Fruit fly (Drosophila melanogaster) whole organism, pupa: ENCODE results near the gene CG13724.

Experiments
- CG10348 ChIP-seq: fragments of 200-800 bp; sonication (Bioruptor generic); IDR thresholded peaks from 2 replicates; pipeline ENCODE4 v1.3.6; 2022; ENCODE audit warnings: missing biosample characterization, missing genetic modification characterization
- CG12605 ChIP-seq: fragments of 200-800 bp; sonication (Bioruptor generic); IDR thresholded peaks from 2 replicates; pipeline ENCODE4 v1.3.6; 2022; ENCODE audit warnings: missing biosample characterization, missing genetic modification characterization
- CG13204 ChIP-seq: fragments of 200-800 bp; sonication (Bioruptor generic); optimal IDR thresholded peaks from 2 replicates; lab custom pipeline; 2018; ENCODE audit warnings: missing biosample characterization, mild to moderate bottlenecking, missing genetic modification characterization, moderate library complexity
- CG14655 ChIP-seq: fragments of 200-800 bp; sonication (Bioruptor generic); optimal IDR thresholded peaks from 3 replicates; lab custom pipeline; 2017; ENCODE audit warnings: mild to moderate bottlenecking, missing biosample characterization, missing genetic modification reagents, missing genetic modification characterization
- CG17806 ChIP-seq: fragments of 200-800 bp; sonication (Bioruptor generic); optimal IDR thresholded peaks from 2 replicates; lab custom pipeline; 2018; ENCODE audit warnings: missing biosample characterization, mild to moderate bottlenecking, missing genetic modification characterization, moderate library complexity
- CG32121 ChIP-seq: fragments of 200-800 bp; sonication (Bioruptor generic); IDR thresholded peaks from 2 replicates; pipeline ENCODE4 v1.3.6; 2022; ENCODE audit warnings: missing biosample characterization, missing genetic modification characterization
- CG4496 ChIP-seq: fragments of 200-800 bp; sonication (Bioruptor generic); IDR thresholded peaks from 3 replicates; pipeline ENCODE4 v1.3.6; 2022; ENCODE audit warnings: missing biosample characterization, missing genetic modification characterization
- D1 ChIP-seq: fragments of 200-800 bp; sonication (Bioruptor generic); optimal IDR thresholded peaks from 2 replicates; lab custom pipeline; 2018; ENCODE audit warnings: missing biosample characterization, mild to moderate bottlenecking, missing genetic modification characterization, moderate library complexity
- EcR ChIP-seq: fragments of 200-800 bp; sonication (Bioruptor generic); optimal IDR thresholded peaks from 3 replicates; lab custom pipeline; 2019; ENCODE audit warnings: missing biosample characterization, missing genetic modification characterization, mild to moderate bottlenecking, moderate library complexity, missing genetic modification reagents
- Snoo ChIP-seq: fragments of 200-800 bp; sonication (Bioruptor generic); optimal IDR thresholded peaks from 3 replicates; lab custom pipeline; 2017; ENCODE audit warnings: missing biosample characterization, mild to moderate bottlenecking, missing genetic modification characterization, inconsistent platforms
- fd96Ca ChIP-seq: fragments of 200-800 bp; sonication (Bioruptor generic); IDR thresholded peaks from 3 replicates; pipeline ENCODE4 v1.3.6; 2022; ENCODE audit warnings: missing biosample characterization, missing genetic modification characterization
- gl ChIP-seq: fragments of 200-800 bp; sonication (Bioruptor generic); optimal IDR thresholded peaks from 2 replicates; lab custom pipeline; 2018; ENCODE audit warnings: missing biosample characterization, mild to moderate bottlenecking, missing genetic modification characterization
- rn ChIP-seq: fragments of 200-800 bp; sonication (Bioruptor generic); IDR thresholded peaks from 2 replicates; pipeline ENCODE4 v1.3.6; 2022; ENCODE audit warnings: missing biosample characterization, missing genetic modification characterization

- TF ChIP-seq EcR (no peak), CG14655 (GFP tag; lab: Kevin White, UChicago) (no peak), CG32121 (no peak), CG17806 (tag; lab: Kevin White, UChicago) (no peak), gl (no peak), CG4496 (no peak), fd96Ca (no peak), rn (GFP tag; lab: Robert Waterston, UW) (no peak), CG12605 (GFP tag; lab: Robert Waterston, UW) (no peak), D1 (no peak), CG10348 (GFP tag; lab: Robert Waterston, UW) (no peak), Snoo (tag; lab: Kevin White, UChicago) (no peak), CG13204 (no peak)
Measured at dm6 chr3L:17362940-17363339, 40.3 kb downstream of the CG13724 start.
